Fruit fly (Drosophila melanogaster) whole organism, adult: Measurements from ENCODE around the gene CG43134.

Experiments
- CG11617 ChIP-seq: fragments of 200-800 bp; sonication (Bioruptor generic); optimal IDR thresholded peaks from 2 replicates; lab custom pipeline; 2017; ENCODE audit warnings: mild to moderate bottlenecking, missing biosample characterization, missing genetic modification reagents, missing genetic modification characterization
- CG12768 ChIP-seq: fragments of 200-800 bp; sonication (Bioruptor generic); optimal IDR thresholded peaks from 2 replicates; lab custom pipeline; 2017; ENCODE audit warnings: missing biosample characterization, missing genetic modification characterization, mild to moderate bottlenecking, moderate library complexity, missing genetic modification reagents
- CG14711 ChIP-seq: fragments of 200-800 bp; sonication (Bioruptor generic); optimal IDR thresholded peaks from 2 replicates; lab custom pipeline; 2018; ENCODE audit warnings: missing biosample characterization, mild to moderate bottlenecking, missing genetic modification characterization, moderate library complexity
- CG1620 ChIP-seq: fragments of 200-800 bp; sonication (Bioruptor generic); optimal IDR thresholded peaks from 2 replicates; lab custom pipeline; 2016; ENCODE audit warnings: missing biosample characterization, missing genetic modification characterization
- CG33017 ChIP-seq: fragments of 200-800 bp; sonication (Bioruptor generic); optimal IDR thresholded peaks from 2 replicates; lab custom pipeline; 2018; ENCODE audit warnings: missing biosample characterization, mild to moderate bottlenecking, missing genetic modification characterization, moderate library complexity
- CG5204 ChIP-seq: fragments of 200-800 bp; sonication (Bioruptor generic); optimal IDR thresholded peaks from 2 replicates; lab custom pipeline; 2016; ENCODE audit warnings: missing biosample characterization, missing genetic modification characterization
- CG7045 ChIP-seq: fragments of 200-800 bp; sonication (Bioruptor generic); optimal IDR thresholded peaks from 2 replicates; lab custom pipeline; 2017; ENCODE audit warnings: missing biosample characterization, mild to moderate bottlenecking, missing genetic modification characterization
- CG7101 ChIP-seq: fragments of 200-800 bp; sonication (Bioruptor generic); optimal IDR thresholded peaks from 2 replicates; lab custom pipeline; 2018; ENCODE audit warnings: missing biosample characterization, mild to moderate bottlenecking, missing genetic modification characterization, moderate library complexity
- Clk ChIP-seq: fragments of 200-800 bp; sonication (Bioruptor generic); optimal IDR thresholded peaks from 2 replicates; lab custom pipeline; 2017; ENCODE audit warnings: missing biosample characterization, missing genetic modification characterization
- Crg-1 ChIP-seq: fragments of 200-800 bp; sonication (Bioruptor generic); optimal IDR thresholded peaks from 2 replicates; lab custom pipeline; 2016; ENCODE audit warnings: missing biosample characterization, missing genetic modification characterization
- Hr96 ChIP-seq: fragments of 200-800 bp; sonication (Bioruptor generic); optimal IDR thresholded peaks from 2 replicates; lab custom pipeline; 2016; ENCODE audit warnings: missing biosample characterization, missing genetic modification characterization
- Mnt ChIP-seq: fragments of 200-800 bp; sonication (Bioruptor generic); optimal IDR thresholded peaks from 2 replicates; lab custom pipeline; 2016; ENCODE audit warnings: missing biosample characterization, mild to moderate bottlenecking, missing genetic modification characterization
- bab1 ChIP-seq: fragments of 200-800 bp; sonication (Bioruptor generic); optimal IDR thresholded peaks from 3 replicates; lab custom pipeline; 2019; ENCODE audit warnings: missing biosample characterization, mild to moderate bottlenecking, missing genetic modification characterization, moderate library complexity
- cic ChIP-seq: fragments of 200-800 bp; sonication (Bioruptor generic); optimal IDR thresholded peaks from 2 replicates; lab custom pipeline; 2017; ENCODE audit warnings: missing biosample characterization, mild to moderate bottlenecking, missing genetic modification characterization, moderate library complexity
- cnc ChIP-seq, 2 experiments: fragments of >200 bp; optimal IDR thresholded peaks; 2 replicates each; lab custom pipeline; 2017
- kay ChIP-seq: fragments of 200-800 bp; sonication (Bioruptor generic); peaks from one replicate; lab custom pipeline; 2016; ENCODE audit warnings: missing biosample characterization, missing genetic modification characterization, borderline replicate concordance
- ovo ChIP-seq: fragments of 200-800 bp; sonication (Bioruptor generic); optimal IDR thresholded peaks from 2 replicates; lab custom pipeline; 2016; ENCODE audit warnings: missing biosample characterization, missing genetic modification characterization
- pad ChIP-seq: fragments of 200-800 bp; sonication (Bioruptor generic); optimal IDR thresholded peaks from 3 replicates; lab custom pipeline; 2017; ENCODE audit warnings: missing biosample characterization, missing genetic modification characterization, mild to moderate bottlenecking, moderate library complexity, missing genetic modification reagents
- tj ChIP-seq: fragments of 200-800 bp; sonication (Bioruptor generic); optimal IDR thresholded peaks from 3 replicates; lab custom pipeline; 2017; ENCODE audit warnings: missing biosample characterization, mild to moderate bottlenecking, missing genetic modification characterization, moderate library complexity
- toe ChIP-seq: fragments of 200-800 bp; sonication (Bioruptor generic); optimal IDR thresholded peaks from 2 replicates; lab custom pipeline; 2016; ENCODE audit warnings: missing biosample characterization, missing genetic modification characterization

Gene CG43134

dm6 chrX:4273499-4273898 lies 26.4 kb downstream of the CG43134 start:
- TF ChIP-seq Hr96 (GFP tag; lab: Kevin White, UChicago) (no peak), CG7045 (GFP tag; lab: Kevin White, UChicago) (no peak), tj (no peak), toe (GFP tag; lab: Kevin White, UChicago) (no peak), Clk (no peak), cic (GFP tag; lab: Kevin White, UChicago) (no peak), CG7101 (tag; lab: Kevin White, UChicago) (no peak), bab1 (GFP tag; lab: Kevin White, UChicago) (no peak), Mnt (GFP tag; lab: Kevin White, UChicago) (no peak), cnc (optimal IDR thresholded peaks at IDR 0.05; lab: Kevin White, UChicago) (no peak)

dm6 chrX:4276900-4277299 lies 29.8 kb downstream of the CG43134 start, which contains the start of gene CG15577:
Gene CG15577 (minus strand): TSS chrX:4277000.
- TF ChIP-seq tj (no peak), CG14711 (tag; lab: Kevin White, UChicago) (no peak), Crg-1 (GFP tag; lab: Kevin White, UChicago) (no peak), Hr96 (GFP tag; lab: Kevin White, UChicago) (no peak), pad (no peak), ovo (GFP tag; lab: Kevin White, UChicago) (no peak), Clk (no peak), kay (GFP tag; lab: Kevin White, UChicago) (no peak), CG5204 (no peak), cic (GFP tag; lab: Kevin White, UChicago) (no peak), toe (GFP tag; lab: Kevin White, UChicago) (no peak), CG1620 (GFP tag; lab: Kevin White, UChicago) (no peak), CG7101 (tag; lab: Kevin White, UChicago) (no peak), Mnt (GFP tag; lab: Kevin White, UChicago) (no peak), CG33017 (tag; lab: Kevin White, UChicago) (no peak), CG7045 (GFP tag; lab: Kevin White, UChicago) (no peak), CG12768 (GFP tag; lab: Kevin White, UChicago) (no peak), CG11617 (GFP tag; lab: Kevin White, UChicago) (no peak), bab1 (GFP tag; lab: Kevin White, UChicago) (no peak)

- no peak for TF ChIP-seq Clk
- TF ChIP-seq ovo (GFP tag; lab: Kevin White, UChicago) = no peak
- no peak for TF ChIP-seq CG7101 (tag; lab: Kevin White, UChicago)
- no peak for TF ChIP-seq CG14711 (tag; lab: Kevin White, UChicago)
- no peak for TF ChIP-seq CG11617 (GFP tag; lab: Kevin White, UChicago)
- TF ChIP-seq cic (GFP tag; lab: Kevin White, UChicago) = no peak
- no peak for TF ChIP-seq bab1 (GFP tag; lab: Kevin White, UChicago)
- no peak for TF ChIP-seq CG7045 (GFP tag; lab: Kevin White, UChicago)
- no peak for TF ChIP-seq Hr96 (GFP tag; lab: Kevin White, UChicago)
- no peak for TF ChIP-seq CG12768 (GFP tag; lab: Kevin White, UChicago)
- no peak for TF ChIP-seq Crg-1 (GFP tag; lab: Kevin White, UChicago)
- no peak for TF ChIP-seq toe (GFP tag; lab: Kevin White, UChicago)
These were observed 30.7 kb downstream of the CG43134 start, which contains the start of gene CG15578 for dm6 chrX:4277861-4278260. Gene CG15578 (minus strand): TSS chrX:4277961.

dm6 chrX:4280769-4281168 lies 33.7 kb downstream of the CG43134 start:
- no peak for TF ChIP-seq toe (GFP tag; lab: Kevin White, UChicago)
- TF ChIP-seq CG7045 (GFP tag; lab: Kevin White, UChicago) = no peak
- no peak for TF ChIP-seq tj
- no peak for TF ChIP-seq CG1620 (GFP tag; lab: Kevin White, UChicago)
- no peak for TF ChIP-seq Clk
- TF ChIP-seq CG14711 (tag; lab: Kevin White, UChicago) = no peak
- TF ChIP-seq pad = no peak

dm6 chrX:4293418-4293817 lies 46.3 kb downstream of the CG43134 start:
- TF ChIP-seq CG1620 (GFP tag; lab: Kevin White, UChicago) = no peak
